Fruit fly (Drosophila melanogaster): ENCODE results near the gene MKP-4.

Gene MKP-4

DNA sequence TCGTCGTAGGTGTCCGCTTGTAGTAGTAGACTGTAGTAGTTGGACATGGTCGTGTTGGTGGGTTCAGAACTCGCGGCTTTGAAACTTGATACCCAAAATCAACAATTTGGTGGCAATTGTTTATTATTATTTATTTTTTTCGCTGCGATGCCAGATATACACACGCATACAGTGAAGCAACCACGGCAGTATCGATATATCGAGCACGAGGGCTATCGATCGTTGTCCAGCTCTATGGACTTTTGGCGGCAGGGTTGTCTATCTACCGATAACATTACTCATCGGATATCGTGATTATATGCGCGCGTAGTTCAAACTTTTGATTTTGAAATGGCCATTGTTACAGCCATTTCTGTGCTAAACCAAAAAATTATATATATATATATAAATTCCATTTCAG, 21.3 kb upstream of the MKP-4 start, which contains the start of gene CG14220 (continued):
- no peak for TF ChIP-seq CG6175 (GFP tag; IDR thresholded peaks at IDR 0.05)

DNA sequence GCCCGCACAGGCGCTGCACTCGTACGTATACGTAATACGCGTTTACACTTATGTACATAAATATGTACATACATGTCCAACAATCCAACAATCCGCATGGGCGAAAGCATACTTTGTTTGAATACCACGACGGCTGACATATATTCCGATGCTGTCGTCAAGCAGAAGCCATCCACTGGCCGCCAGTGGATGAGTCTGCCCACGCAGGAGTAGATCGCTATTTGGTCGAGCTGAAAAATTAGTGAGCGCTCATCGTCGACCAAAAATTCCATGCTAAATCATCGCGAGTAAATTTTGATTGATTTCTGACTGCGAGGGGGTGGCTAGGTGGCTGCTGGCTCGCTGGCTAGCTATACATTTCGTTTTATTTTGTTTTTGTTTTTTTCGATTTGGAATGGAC, 20.4 kb upstream of the MKP-4 start:
- TF ChIP-seq CG11504 (tag; optimal IDR thresholded peaks at IDR 0.05) = no peak
- TF ChIP-seq sens (GFP tag) = no peak
- 0 out of 2 replicates have a peak, but pooled peaks have one; percentile 5 for TF ChIP-seq CG13287 (GFP tag; IDR thresholded peaks at IDR 0.05; ENCODE audit: partially characterized antibody)
- no peak for TF ChIP-seq Sox100B (GFP tag; optimal IDR thresholded peaks at IDR 0.05)
- 0 out of 3 replicates have a peak, but pooled peaks have one; percentile 25 for TF ChIP-seq Opbp (GFP tag; IDR thresholded peaks at IDR 0.05; ENCODE audit: partially characterized antibody)
- no peak for TF ChIP-seq pho (GFP tag; optimal IDR thresholded peaks at IDR 0.05)
- TF ChIP-seq CG3838 (GFP tag; optimal IDR thresholded peaks at IDR 0.05) = no peak
- no peak for TF ChIP-seq Meics (GFP tag; optimal IDR thresholded peaks at IDR 0.05)
- no peak for TF ChIP-seq gce (GFP tag; IDR thresholded peaks at IDR 0.05)
- TF ChIP-seq lmd (GFP tag; IDR thresholded peaks at IDR 0.05) = no peak
- no peak for TF ChIP-seq exex (tag; optimal IDR thresholded peaks at IDR 0.05)
- no peak for TF ChIP-seq Max (GFP tag; optimal IDR thresholded peaks at IDR 0.05)
- TF ChIP-seq pita (GFP tag; optimal IDR thresholded peaks at IDR 0.05) = no peak
- peak in 1 of 2 experiments; percentile 39 for TF ChIP-seq Pdp1 (GFP tag; optimal IDR thresholded peaks at IDR 0.05)
- no peak for TF ChIP-seq CG13894 (tag; optimal IDR thresholded peaks at IDR 0.05)
- no peak for TF ChIP-seq CG7963 (GFP tag; IDR thresholded peaks at IDR 0.05; ENCODE audit: partially characterized antibody)
- TF ChIP-seq GATAe (GFP tag; conservative IDR thresholded peaks at IDR 0.05) = no peak
- TF ChIP-seq zfh2 (GFP tag; optimal IDR thresholded peaks at IDR 0.05) = no peak
- peak; percentile 41; the same call in 1 of the 2 replicates for TF ChIP-seq Rfx (GFP tag; IDR thresholded peaks at IDR 0.05)
- TF ChIP-seq Asciz (GFP tag; optimal IDR thresholded peaks at IDR 0.05) = no peak
- no peak for TF ChIP-seq Dp (GFP tag; optimal IDR thresholded peaks at IDR 0.05)
- TF ChIP-seq CG12769 (tag; optimal IDR thresholded peaks at IDR 0.05) = peak; percentile 38
- TF ChIP-seq tgo (GFP tag; IDR thresholded peaks at IDR 0.05) = no peak
- no peak for TF ChIP-seq Fer1 (GFP tag; optimal IDR thresholded peaks at IDR 0.05)
- no peak for TF ChIP-seq ase (GFP tag; IDR thresholded peaks at IDR 0.05)
- no peak for TF ChIP-seq CG10267 (tag; optimal IDR thresholded peaks at IDR 0.05)
- peak; percentile 21; the same call in 1 of the 3 replicates for TF ChIP-seq CG34224 (GFP tag; IDR thresholded peaks at IDR 0.05; ENCODE audit: partially characterized antibody)
- TF ChIP-seq CG13296 (GFP tag; optimal IDR thresholded peaks at IDR 0.05) = no peak
- TF ChIP-seq CG8944 (GFP tag; optimal IDR thresholded peaks at IDR 0.05) = no peak
- TF ChIP-seq CG10543 (GFP tag; optimal IDR thresholded peaks at IDR 0.05) = peak; percentile 69
- no peak for TF ChIP-seq CG12299 (tag; optimal IDR thresholded peaks at IDR 0.05)
- peak; percentile 40 for TF ChIP-seq Med (GFP tag)
- TF ChIP-seq Doc2 (GFP tag; IDR thresholded peaks at IDR 0.05) = no peak
- TF ChIP-seq sr (GFP tag; IDR thresholded peaks at IDR 0.05) = peak; percentile 87
- TF ChIP-seq CG2875 (GFP tag; optimal IDR thresholded peaks at IDR 0.05) = no peak
- 0 out of 4 replicates have a peak, but pooled peaks have one; percentile 64 for TF ChIP-seq chinmo (GFP tag; IDR thresholded peaks at IDR 0.05; ENCODE audit: partially characterized antibody)
- TF ChIP-seq CG10366 (GFP tag; IDR thresholded peaks at IDR 0.05) = no peak
- TF ChIP-seq CG43689 (GFP tag; IDR thresholded peaks at IDR 0.05) = no peak
- no peak for TF ChIP-seq prd (optimal IDR thresholded peaks at IDR 0.05)
- TF ChIP-seq prd (GFP tag; IDR thresholded peaks at IDR 0.05) = no peak
- TF ChIP-seq CG1024 (GFP tag; IDR thresholded peaks at IDR 0.05) = no peak
- TF ChIP-seq CG18476 (GFP tag; optimal IDR thresholded peaks at IDR 0.05) = no peak
- TF ChIP-seq Ets65A (GFP tag) = no peak
- no peak for TF ChIP-seq Doc3 (GFP tag; IDR thresholded peaks at IDR 0.05; ENCODE audit: partially characterized antibody)
- peak; percentile 89 for TF ChIP-seq sd (tag; optimal IDR thresholded peaks at IDR 0.05)
- TF ChIP-seq odd (GFP tag; optimal IDR thresholded peaks at IDR 0.05) = no peak
- TF ChIP-seq toy (GFP tag; IDR thresholded peaks at IDR 0.05) = no peak
- TF ChIP-seq CG7556 (GFP tag; optimal IDR thresholded peaks at IDR 0.05) = no peak

All from whole organism, embryonic.